Fruit fly (Drosophila melanogaster) whole organism, larva: Measurements from ENCODE around the gene CG18258.

ENCODE experiments used
- noc ChIP-seq: fragments of 200-800 bp; sonication (Bioruptor generic); optimal IDR thresholded peaks from 3 replicates; lab custom pipeline; 2019; ENCODE audit warnings: missing biosample characterization, mild to moderate bottlenecking, missing genetic modification characterization, moderate library complexity

CG18258 gene

DNA sequence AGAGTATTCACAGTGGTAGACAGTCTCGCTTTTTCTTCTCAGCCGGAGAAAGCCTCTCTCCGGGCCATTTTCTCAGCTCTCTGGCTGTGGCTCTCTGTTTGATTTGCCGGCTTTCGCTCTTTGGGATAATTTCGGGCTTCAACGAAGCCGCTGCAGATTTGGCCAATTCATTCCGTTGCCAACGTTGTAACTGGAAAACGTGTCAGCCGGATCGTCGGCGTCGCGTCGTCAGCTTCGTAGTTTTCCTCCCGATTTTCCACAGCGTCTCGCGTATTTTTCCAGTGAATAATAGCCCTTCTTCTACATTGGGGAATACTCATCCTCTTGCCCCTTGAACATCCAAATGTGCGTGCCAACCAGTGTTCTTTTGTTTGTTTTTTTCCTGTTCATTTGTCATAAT, 20.5 kb downstream of the CG18258 start, which contains the start of gene f:
Gene f, plus strand, starts transcription at position 301 of the 400 bp plus-strand sequence.
- TF ChIP-seq noc (tag; lab: Kevin White, UChicago), result no peak

DNA sequence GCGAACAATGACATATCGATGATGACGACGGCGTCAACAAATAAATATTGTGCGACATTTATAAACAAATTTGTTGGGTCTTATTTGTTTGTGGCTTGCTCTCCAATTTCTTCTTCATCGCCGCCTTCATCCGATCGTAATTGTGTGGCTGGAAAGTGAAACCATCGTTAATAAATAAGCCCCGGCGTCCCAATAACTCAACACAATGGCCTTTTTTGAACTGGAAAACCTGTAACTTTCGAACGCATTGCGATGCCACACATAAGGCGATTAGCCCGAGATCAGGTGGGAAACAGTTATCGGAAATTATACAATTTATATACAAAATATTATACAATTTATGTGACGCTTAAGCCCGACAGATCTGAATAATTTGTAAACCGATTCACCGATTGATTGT, 24.4 kb downstream of the CG18258 start:
- TF ChIP-seq noc (tag; lab: Kevin White, UChicago), result no peak

DNA sequence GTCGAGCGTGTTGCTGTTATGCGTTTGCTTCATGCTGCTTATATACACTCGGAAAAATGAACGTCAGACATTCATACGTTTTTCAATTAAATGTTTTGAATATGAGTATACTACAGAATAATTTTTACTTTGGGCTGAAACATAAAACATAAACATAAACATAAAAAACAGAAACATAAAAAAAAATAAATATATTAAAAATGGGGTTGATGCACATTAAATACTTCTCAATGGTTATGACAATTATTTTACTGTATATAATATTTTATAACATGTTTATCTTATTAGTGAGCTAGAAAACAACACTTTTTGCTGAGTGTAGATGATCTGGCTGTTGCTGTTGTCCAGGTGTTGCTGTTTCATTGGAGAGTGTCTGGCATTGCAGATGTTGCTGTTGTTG, 25.3 kb downstream of the CG18258 start:
- TF ChIP-seq noc (tag; lab: Kevin White, UChicago), result no peak

DNA sequence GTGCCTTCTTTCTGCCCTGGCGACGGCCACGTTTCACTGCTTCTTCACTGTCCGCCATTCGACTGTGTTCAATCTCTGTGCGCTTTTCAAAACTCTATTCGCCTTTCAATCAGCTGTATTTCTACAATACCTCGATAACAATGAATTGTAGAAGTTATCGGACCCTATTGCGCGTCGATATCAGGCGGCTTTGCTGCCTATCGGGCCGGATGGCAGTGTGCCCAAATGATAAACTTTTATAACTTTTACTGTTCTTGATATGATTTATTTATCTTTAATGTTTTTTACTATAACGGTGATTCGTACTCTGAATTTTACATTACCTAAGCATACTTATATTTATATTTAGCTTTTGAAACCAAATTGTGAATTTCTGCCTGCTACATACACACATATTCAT, 32.7 kb downstream of the CG18258 start, which contains the start of gene CG8915:
Gene CG8915, minus strand, starts transcription at position 148 of the 400 bp plus-strand sequence.
- TF ChIP-seq noc (tag; lab: Kevin White, UChicago), result no peak

DNA sequence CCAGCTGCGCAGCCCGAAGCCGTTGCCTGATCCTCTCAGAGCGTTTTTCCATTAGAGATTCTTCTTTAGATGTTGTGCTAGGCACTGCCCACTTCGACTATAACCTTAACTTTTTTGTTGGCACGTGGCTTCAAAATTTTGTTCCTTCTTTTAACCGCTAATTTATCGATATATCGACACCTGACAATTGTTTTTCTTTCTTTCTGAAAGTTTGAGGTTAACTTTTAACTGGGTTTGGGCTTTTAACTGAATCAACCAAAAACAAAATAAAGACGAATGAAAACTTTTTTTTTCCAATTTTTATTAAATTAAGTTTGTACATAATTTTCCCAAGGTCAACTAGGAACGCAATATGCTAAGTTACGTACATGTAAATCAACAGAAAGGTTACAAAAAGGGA, 34.8 kb downstream of the CG18258 start, which contains the start of gene CG42854:
Gene CG42854, minus strand, starts transcription at position 101 of the 400 bp plus-strand sequence.
- no peak for TF ChIP-seq noc (tag; lab: Kevin White, UChicago)

DNA sequence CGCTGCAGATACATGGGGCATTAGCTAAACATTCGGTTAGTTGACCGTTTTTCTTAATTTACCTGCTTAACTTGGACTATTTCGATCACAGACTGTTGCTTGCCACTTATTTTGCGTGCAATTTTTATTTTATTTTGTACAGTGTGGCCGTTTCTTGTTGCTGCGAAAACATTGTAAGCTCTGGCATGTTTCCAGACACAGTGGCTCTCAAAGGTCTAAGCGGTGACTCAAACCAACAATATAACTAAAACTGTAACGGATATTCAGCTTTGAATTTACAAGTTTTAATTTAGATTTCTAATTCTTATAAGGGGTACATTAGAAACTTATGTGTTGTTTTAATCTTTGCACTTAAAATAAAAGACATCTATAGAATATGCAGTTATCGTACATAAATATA, 37.2 kb downstream of the CG18258 start, which contains the start of gene CG8675:
Gene CG8675, minus strand, starts transcription at position 177 of the 400 bp plus-strand sequence.
- no peak for TF ChIP-seq noc (tag; lab: Kevin White, UChicago)

DNA sequence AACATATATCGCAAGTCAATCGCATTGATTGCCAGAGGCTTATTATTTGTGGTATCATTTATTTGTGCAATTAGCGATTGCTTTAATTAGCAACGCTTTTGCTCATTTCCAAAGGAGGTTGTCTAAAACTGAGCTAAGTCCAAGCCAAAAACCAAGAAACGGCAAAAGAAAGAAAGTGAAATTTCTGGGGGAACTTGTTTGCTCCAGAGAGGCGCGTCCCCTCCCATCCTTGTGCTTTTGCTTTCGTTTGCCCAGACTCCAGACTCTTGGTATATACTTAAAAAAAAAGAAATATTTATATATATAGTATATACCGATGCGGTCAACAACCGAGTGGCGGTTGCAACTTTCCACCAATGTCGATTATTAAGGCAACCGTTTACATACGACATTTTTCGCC, 42.0 kb downstream of the CG18258 start:
- no peak for TF ChIP-seq noc (tag; lab: Kevin White, UChicago)

DNA sequence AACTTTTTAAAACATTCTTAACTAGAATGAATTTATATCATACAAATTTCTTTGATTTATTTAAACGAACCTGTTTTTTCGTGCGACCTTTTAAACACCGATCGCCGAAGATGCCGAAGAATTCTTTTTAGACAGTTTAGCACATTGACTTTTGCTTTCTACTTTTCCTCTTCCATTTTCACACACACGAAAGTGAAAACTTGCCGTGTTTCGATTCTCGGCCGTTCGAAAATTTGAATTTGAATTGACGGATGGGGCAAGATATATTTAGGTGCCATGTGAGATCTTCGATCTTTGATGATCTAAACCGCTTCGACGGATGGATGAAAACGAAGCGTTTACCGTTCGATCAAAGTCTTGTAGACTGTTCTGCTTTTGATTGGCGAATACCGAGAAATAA, 43.6 kb downstream of the CG18258 start:
- no peak for TF ChIP-seq noc (tag; lab: Kevin White, UChicago)

DNA sequence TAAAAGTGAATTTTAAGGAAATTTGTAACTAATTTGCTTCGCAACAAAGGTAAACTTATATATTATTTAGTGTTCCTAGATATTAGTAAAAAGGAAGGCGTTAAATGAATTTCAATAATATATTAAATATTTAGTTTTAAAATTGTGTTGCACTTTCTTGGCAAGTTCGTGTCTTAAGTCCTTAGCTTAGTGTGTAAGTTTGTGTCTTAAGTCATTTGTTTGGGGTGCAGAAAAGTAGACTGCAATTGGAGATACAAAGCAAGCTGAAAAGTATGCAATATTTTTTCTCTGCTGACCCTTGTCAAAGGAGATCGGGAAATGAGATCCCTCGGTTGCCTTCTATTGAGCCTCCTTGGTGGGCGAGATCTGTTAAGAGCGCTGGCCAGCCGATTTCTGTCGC, 49.9 kb downstream of the CG18258 start:
- TF ChIP-seq noc (tag; lab: Kevin White, UChicago), result no peak
